Fruit fly (Drosophila melanogaster) whole organism, embryonic: ENCODE measurements around the gene CG18577.

Source experiments
- Antp ChIP-seq: fragments of 200-800 bp; sonication (Bioruptor generic); optimal IDR thresholded peaks from 3 replicates; lab custom pipeline; 2016; ENCODE audit warnings: missing biosample characterization, missing genetic modification characterization
- C15 ChIP-seq: fragments of 200-800 bp; sonication (Bioruptor generic); IDR thresholded peaks from 3 replicates; pipeline ENCODE4 v1.3.6; 2022; ENCODE audit warnings: missing biosample characterization, missing genetic modification characterization
- CG10274 ChIP-seq: fragments of 200-800 bp; sonication (Bioruptor generic); optimal IDR thresholded peaks from 3 replicates; lab custom pipeline; 2017; ENCODE audit warnings: missing biosample characterization, mild to moderate bottlenecking, missing genetic modification characterization
- CG10366 ChIP-seq: fragments of 200-800 bp; sonication (Bioruptor generic); IDR thresholded peaks from 2 replicates; pipeline ENCODE4 v1.3.6; 2022; ENCODE audit warnings: missing biosample characterization, missing genetic modification characterization
- CG11085 ChIP-seq: fragments of 200-800 bp; sonication (Bioruptor generic); IDR thresholded peaks from 2 replicates; pipeline ENCODE4 v1.3.6; 2022; ENCODE audit warnings: missing biosample characterization, missing genetic modification characterization
- CG11456 ChIP-seq: fragments of 200-800 bp; sonication (Bioruptor generic); IDR thresholded peaks from 3 replicates; pipeline ENCODE4 v1.3.6; 2022; ENCODE audit warnings: missing biosample characterization, missing genetic modification characterization
- CG11696 ChIP-seq: fragments of 200-800 bp; sonication (Bioruptor generic); IDR thresholded peaks from 2 replicates; pipeline ENCODE4 v1.3.6; 2022; ENCODE audit warnings: missing biosample characterization, missing genetic modification characterization
- CG12155 ChIP-seq: fragments of 200-800 bp; sonication (Bioruptor generic); optimal IDR thresholded peaks from 3 replicates; lab custom pipeline; 2016; ENCODE audit warnings: missing biosample characterization, missing genetic modification characterization
- CG15073 ChIP-seq: fragments of 200-800 bp; sonication (Bioruptor generic); optimal IDR thresholded peaks from 2 replicates; lab custom pipeline; 2016; ENCODE audit warnings: missing biosample characterization, missing genetic modification characterization
- CG16863 ChIP-seq: fragments of 200-800 bp; sonication (Bioruptor generic); optimal IDR thresholded peaks from 3 replicates; lab custom pipeline; 2016; ENCODE audit warnings: missing biosample characterization, missing genetic modification characterization
- CG17612 ChIP-seq: fragments of 200-800 bp; sonication (Bioruptor generic); IDR thresholded peaks from 2 replicates; pipeline ENCODE4 v1.3.6; 2022; ENCODE audit warnings: missing biosample characterization, missing genetic modification characterization
- CG18599 ChIP-seq: fragments of 200-800 bp; sonication (Bioruptor generic); optimal IDR thresholded peaks from 3 replicates; lab custom pipeline; 2017; ENCODE audit warnings: missing biosample characterization, missing genetic modification characterization, mild to moderate bottlenecking, moderate library complexity, missing genetic modification reagents
- CG2120 ChIP-seq: fragments of 200-800 bp; sonication (Bioruptor generic); optimal IDR thresholded peaks from 3 replicates; lab custom pipeline; 2016; ENCODE audit warnings: missing biosample characterization, missing genetic modification characterization
- CG2129 ChIP-seq: fragments of 200-800 bp; sonication (Bioruptor generic); IDR thresholded peaks from 2 replicates; pipeline ENCODE4 v1.3.6; 2022; ENCODE audit warnings: missing biosample characterization, missing genetic modification characterization; ENCODE audit not compliant: partially characterized antibody
- CG3407 ChIP-seq: fragments of 200-800 bp; sonication (Bioruptor generic); optimal IDR thresholded peaks from 2 replicates; lab custom pipeline; 2018; ENCODE audit warnings: missing biosample characterization, mild to moderate bottlenecking, missing genetic modification characterization
- CG4282 ChIP-seq: fragments of 200-800 bp; sonication (Bioruptor generic); optimal IDR thresholded peaks from 2 replicates; lab custom pipeline; 2016; ENCODE audit warnings: missing biosample characterization, missing genetic modification characterization
- CG4360 ChIP-seq: fragments of 200-800 bp; sonication (Bioruptor generic); IDR thresholded peaks from 2 replicates; pipeline ENCODE4 v1.3.6; 2022; ENCODE audit warnings: missing biosample characterization, missing genetic modification characterization
- CG6654 ChIP-seq: fragments of 200-800 bp; sonication (Bioruptor generic); optimal IDR thresholded peaks from 2 replicates; lab custom pipeline; 2017; ENCODE audit warnings: missing biosample characterization, mild to moderate bottlenecking, missing genetic modification characterization
- CG7357 ChIP-seq: fragments of 200-800 bp; sonication (Bioruptor generic); IDR thresholded peaks from 3 replicates; pipeline ENCODE4 v1.3.6; 2022; ENCODE audit warnings: missing biosample characterization, missing genetic modification characterization
- CG9215 ChIP-seq: fragments of 200-800 bp; sonication (Bioruptor generic); IDR thresholded peaks from 2 replicates; pipeline ENCODE4 v1.3.6; 2022; ENCODE audit warnings: missing biosample characterization, missing genetic modification characterization
- Dp ChIP-seq: fragments of 200-800 bp; sonication (Bioruptor generic); optimal IDR thresholded peaks from 2 replicates; lab custom pipeline; 2018; ENCODE audit warnings: missing biosample characterization, mild to moderate bottlenecking, missing genetic modification characterization, moderate library complexity
- Fer2 ChIP-seq: fragments of 200-800 bp; sonication (Bioruptor generic); optimal IDR thresholded peaks from 2 replicates; lab custom pipeline; 2018; ENCODE audit warnings: missing biosample characterization, mild to moderate bottlenecking, missing genetic modification characterization, moderate library complexity
- Gug ChIP-seq: fragments of 200-800 bp; sonication (Bioruptor generic); IDR thresholded peaks from 4 replicates; pipeline ENCODE4 v1.3.6; 2022; ENCODE audit warnings: missing biosample characterization, missing genetic modification characterization
- Max ChIP-seq: fragments of 200-800 bp; sonication (Bioruptor generic); optimal IDR thresholded peaks from 2 replicates; lab custom pipeline; 2016; ENCODE audit warnings: missing biosample characterization, mild to moderate bottlenecking, missing genetic modification characterization
- NFAT ChIP-seq: fragments of 200-800 bp; sonication (Bioruptor generic); IDR thresholded peaks from 2 replicates; pipeline ENCODE4 v1.3.6; 2022; ENCODE audit warnings: missing biosample characterization, missing genetic modification characterization
- Neu2 ChIP-seq: fragments of 200-800 bp; sonication (Bioruptor generic); optimal IDR thresholded peaks from 3 replicates; lab custom pipeline; 2016; ENCODE audit warnings: missing biosample characterization, missing genetic modification characterization, borderline replicate concordance
- Ptx1 ChIP-seq: fragments of 200-800 bp; sonication (Bioruptor generic); IDR thresholded peaks from 2 replicates; pipeline ENCODE4 v1.3.6; 2022; ENCODE audit warnings: missing biosample characterization, missing genetic modification characterization
- Xrp1 ChIP-seq: fragments of 200-800 bp; sonication (Bioruptor generic); IDR thresholded peaks from 2 replicates; pipeline ENCODE4 v1.3.6; 2022; ENCODE audit warnings: missing biosample characterization, missing genetic modification characterization
- ap ChIP-seq: fragments of 200-800 bp; sonication (Bioruptor generic); IDR thresholded peaks from 2 replicates; pipeline ENCODE4 v1.3.6; 2022; ENCODE audit warnings: missing biosample characterization, missing genetic modification characterization
- ci ChIP-seq: fragments of 200-800 bp; sonication (Bioruptor generic); IDR thresholded peaks from 3 replicates; pipeline ENCODE4 v1.3.6; 2022; ENCODE audit warnings: missing biosample characterization, missing genetic modification characterization
- dysf ChIP-seq: fragments of 200-800 bp; sonication (Bioruptor generic); IDR thresholded peaks from 3 replicates; pipeline ENCODE4 v1.3.6; 2022; ENCODE audit warnings: missing biosample characterization, missing genetic modification characterization
- exex ChIP-seq: fragments of 200-800 bp; sonication (Bioruptor generic); optimal IDR thresholded peaks from 4 replicates; lab custom pipeline; 2018; ENCODE audit warnings: missing biosample characterization, mild to moderate bottlenecking, missing genetic modification characterization, moderate library complexity
- eyg ChIP-seq: fragments of 200-800 bp; sonication (Bioruptor generic); optimal IDR thresholded peaks from 3 replicates; lab custom pipeline; 2016; ENCODE audit warnings: missing biosample characterization, missing genetic modification characterization
- fd3F ChIP-seq: fragments of 200-800 bp; sonication (Bioruptor generic); optimal IDR thresholded peaks from 2 replicates; lab custom pipeline; 2018; ENCODE audit warnings: missing biosample characterization, mild to moderate bottlenecking, missing genetic modification characterization, moderate library complexity
- fd64A ChIP-seq: fragments of 200-800 bp; sonication (Bioruptor generic); optimal IDR thresholded peaks from 3 replicates; lab custom pipeline; 2018; ENCODE audit warnings: missing biosample characterization, mild to moderate bottlenecking, missing genetic modification characterization
- gce ChIP-seq: fragments of 200-800 bp; sonication (Bioruptor generic); IDR thresholded peaks from 3 replicates; pipeline ENCODE4 v1.3.6; 2022; ENCODE audit warnings: missing biosample characterization, missing genetic modification characterization
- grn ChIP-seq: fragments of 200-800 bp; sonication (Bioruptor generic); optimal IDR thresholded peaks from 3 replicates; lab custom pipeline; 2017; ENCODE audit warnings: missing biosample characterization, missing genetic modification characterization
- gt ChIP-seq: fragments of 200-800 bp; sonication (Bioruptor generic); IDR thresholded peaks from 2 replicates; pipeline ENCODE4 v1.3.6; 2022; ENCODE audit warnings: missing biosample characterization, missing genetic modification characterization
- hbn ChIP-seq: fragments of 200-800 bp; sonication (Bioruptor generic); IDR thresholded peaks from 2 replicates; pipeline ENCODE4 v1.3.6; 2022; ENCODE audit warnings: missing biosample characterization, missing genetic modification characterization; ENCODE audit not compliant: partially characterized antibody
- nau ChIP-seq: fragments of 200-800 bp; sonication (Bioruptor generic); optimal IDR thresholded peaks from 3 replicates; lab custom pipeline; 2017; ENCODE audit warnings: missing biosample characterization, mild to moderate bottlenecking, missing genetic modification characterization, missing genetic modification reagents
- nmo ChIP-seq: fragments of 200-800 bp; sonication (Bioruptor generic); optimal IDR thresholded peaks from 2 replicates; lab custom pipeline; 2018; ENCODE audit warnings: missing biosample characterization, mild to moderate bottlenecking, missing genetic modification characterization, moderate library complexity
- pnt ChIP-seq: fragments of 200-800 bp; sonication (Bioruptor generic); optimal IDR thresholded peaks from 3 replicates; lab custom pipeline; 2016; ENCODE audit warnings: missing biosample characterization, missing genetic modification characterization
- sc ChIP-seq, 3 experiments: fragments of >200 bp in 2 of 3; fragments of 200-800 bp in 1 of 3; sonication (Bioruptor generic) in 1 of 3; optimal IDR thresholded peaks; 2 replicates in 2 of 3; 3 replicates in 1 of 3; lab custom pipeline; 2017; ENCODE audit warnings: mild to moderate bottlenecking in 1 of 3, missing biosample characterization in 1 of 3, missing genetic modification characterization in 1 of 3, missing genetic modification reagents in 1 of 3
- sima ChIP-seq: fragments of 200-800 bp; sonication (Bioruptor generic); optimal IDR thresholded peaks from 2 replicates; lab custom pipeline; 2016; ENCODE audit warnings: missing biosample characterization, missing genetic modification characterization
- slp2 ChIP-seq: fragments of 200-800 bp; sonication (Bioruptor generic); optimal IDR thresholded peaks from 2 replicates; lab custom pipeline; 2016; ENCODE audit warnings: missing biosample characterization, missing genetic modification characterization
- sug ChIP-seq: fragments of 200-800 bp; optimal IDR thresholded peaks from 2 replicates; lab custom pipeline; 2019; ENCODE audit warnings: missing biosample characterization, mild to moderate bottlenecking, missing genetic modification characterization, moderate library complexity
- tll ChIP-seq, 2 experiments: fragments of 200-800 bp in 1 of 2; fragments of >200 bp in 1 of 2; sonication (Bioruptor generic) in 1 of 2; optimal IDR thresholded peaks; 2 replicates each; lab custom pipeline; 2017 to 2019; ENCODE audit warnings: missing biosample characterization in 2 of 2, missing genetic modification characterization in 2 of 2, mild to moderate bottlenecking in 1 of 2, moderate library complexity in 1 of 2
- zen2 ChIP-seq: fragments of 200-800 bp; sonication (Bioruptor generic); IDR thresholded peaks from 3 replicates; pipeline ENCODE4 v1.3.6; 2022; ENCODE audit warnings: missing biosample characterization, missing genetic modification characterization; ENCODE audit not compliant: partially characterized antibody
- zfh1 ChIP-seq: fragments of 200-800 bp; sonication (Bioruptor generic); IDR thresholded peaks from 3 replicates; pipeline ENCODE4 v1.3.6; 2022; ENCODE audit warnings: missing biosample characterization, missing genetic modification characterization

CG18577 gene

dm6 chr3R:11211291-11212061, 15.6 kb downstream of the CG18577 start (continued):
- TF ChIP-seq tll (GFP tag; optimal IDR thresholded peaks at IDR 0.05; lab: Kevin White, UChicago) (peak in 1 of 2 experiments; percentile 5), CG11696 (GFP tag; lab: Robert Waterston, UW) (0 out of 2 replicates have a peak, but pooled peaks have one; percentile 17), nau (peak; percentile 12), zen2 (no peak), Ptx1 (GFP tag; lab: Robert Waterston, UW) (peak; percentile 81), CG4282 (GFP tag; lab: Kevin White, UChicago) (peak; percentile 14), ap (GFP tag; lab: Robert Waterston, UW) (peak; percentile 39; the same call in 1 of the 2 replicates), CG17612 (GFP tag; lab: Robert Waterston, UW) (peak; percentile 76), CG11085 (peak; percentile 64), CG18599 (GFP tag; lab: Kevin White, UChicago) (peak; percentile 73), CG12155 (peak; percentile 89), CG2129 (GFP tag; lab: Robert Waterston, UW) (no peak), ci (GFP tag; lab: Robert Waterston, UW) (peak; percentile 65), nmo (GFP tag; lab: Kevin White, UChicago) (peak; percentile 63), exex (tag; lab: Kevin White, UChicago) (peak; percentile 49), CG2120 (GFP tag; lab: Kevin White, UChicago) (peak; percentile 90), Antp (GFP tag; lab: Kevin White, UChicago) (peak; percentile 65), CG3407 (GFP tag; lab: Kevin White, UChicago) (peak; percentile 41), CG11456 (peak; percentile 86), CG9215 (GFP tag; lab: Robert Waterston, UW) (peak; percentile 69), CG7357 (GFP tag; lab: Robert Waterston, UW) (peak; percentile 51; the same call in 1 of the 3 replicates), hbn (GFP tag; lab: Robert Waterston, UW) (no peak), sima (GFP tag; lab: Kevin White, UChicago) (no peak), sug (tag; lab: Kevin White, UChicago) (peak; percentile 88), CG6654 (GFP tag; lab: Kevin White, UChicago) (peak; percentile 19), fd3F (peak; percentile 57), CG16863 (GFP tag; lab: Kevin White, UChicago) (peak; percentile 68), Xrp1 (peak; percentile 77), gt (GFP tag; lab: Robert Waterston, UW) (peak; percentile 33; the same call in 1 of the 2 replicates), Gug (peak; percentile 87), CG10274 (peak; percentile 33), fd64A (GFP tag; lab: Kevin White, UChicago) (no peak), sc (optimal IDR thresholded peaks at IDR 0.05; lab: Kevin White, UChicago) (no peak), sc (GFP tag; optimal IDR thresholded peaks at IDR 0.05; lab: Kevin White, UChicago) (peak; percentile 12), eyg (peak; percentile 29), gce (no peak), CG10366 (GFP tag; lab: Robert Waterston, UW) (peak; percentile 75), grn (no peak), dysf (GFP tag; lab: Robert Waterston, UW) (peak; percentile 82), slp2 (peak; percentile 25), CG15073 (GFP tag; lab: Kevin White, UChicago) (no peak), pnt (GFP tag; lab: Kevin White, UChicago) (peak; percentile 63), CG4360 (peak; percentile 73), Neu2 (GFP tag; lab: Kevin White, UChicago) (no peak), NFAT (GFP tag; lab: Robert Waterston, UW) (peak; percentile 87), zfh1 (GFP tag; lab: Robert Waterston, UW) (peak; percentile 82), C15 (GFP tag; lab: Robert Waterston, UW) (peak; percentile 54; the same call in 1 of the 3 replicates), Max (GFP tag; lab: Kevin White, UChicago) (peak; percentile 73), Fer2 (tag; lab: Kevin White, UChicago) (peak; percentile 62), Dp (no peak)
